Worm (Caenorhabditis elegans): ENCODE data around the gene clec-206.

DNA sequence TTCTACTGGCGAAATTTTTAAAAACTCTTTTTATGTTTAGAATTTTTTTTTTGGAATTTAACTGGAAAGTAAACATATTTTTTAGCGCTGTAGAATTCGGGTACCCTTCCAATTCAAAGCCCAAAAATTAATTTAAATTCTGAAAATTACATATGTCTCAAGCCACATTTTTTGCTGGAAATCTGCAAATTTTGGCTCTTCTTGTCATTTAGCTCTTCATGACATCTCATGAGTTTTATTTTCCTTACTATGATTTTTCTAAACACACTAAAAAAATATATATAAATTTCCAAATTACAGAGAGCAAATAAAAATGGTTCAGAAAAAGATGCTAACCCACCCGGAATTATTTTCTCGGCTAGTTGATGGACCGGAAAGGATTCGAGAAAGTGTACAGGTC lies 34.9 kb downstream of the clec-206 start, which contains the start of gene acs-3:
- TF ChIP-seq pqm-1 (tag; optimal IDR thresholded peaks at IDR 0.05): no peak
- no peak for TF ChIP-seq ZK546.5 (tag; optimal IDR thresholded peaks at IDR 0.05)
- no peak for TF ChIP-seq elt-1 (tag; optimal IDR thresholded peaks at IDR 0.05)
- TF ChIP-seq pha-4 (tag; optimal IDR thresholded peaks at IDR 0.05): no peak
- TF ChIP-seq snpc-4 (tag; optimal IDR thresholded peaks at IDR 0.05): no peak
- TF ChIP-seq nhr-77 (tag; optimal IDR thresholded peaks at IDR 0.05): no peak
- no peak for TF ChIP-seq zag-1 (tag; optimal IDR thresholded peaks at IDR 0.05)
- TF ChIP-seq nhr-11 (tag; optimal IDR thresholded peaks at IDR 0.05): no peak

Measured in whole organism, L3 larva.